Fruit fly (Drosophila melanogaster): ENCODE measurements around the gene Yp3.
A peak's percentile ranks its signal among the peaks of the same experiment; 100 is the strongest.

The Yp3 gene

DNA sequence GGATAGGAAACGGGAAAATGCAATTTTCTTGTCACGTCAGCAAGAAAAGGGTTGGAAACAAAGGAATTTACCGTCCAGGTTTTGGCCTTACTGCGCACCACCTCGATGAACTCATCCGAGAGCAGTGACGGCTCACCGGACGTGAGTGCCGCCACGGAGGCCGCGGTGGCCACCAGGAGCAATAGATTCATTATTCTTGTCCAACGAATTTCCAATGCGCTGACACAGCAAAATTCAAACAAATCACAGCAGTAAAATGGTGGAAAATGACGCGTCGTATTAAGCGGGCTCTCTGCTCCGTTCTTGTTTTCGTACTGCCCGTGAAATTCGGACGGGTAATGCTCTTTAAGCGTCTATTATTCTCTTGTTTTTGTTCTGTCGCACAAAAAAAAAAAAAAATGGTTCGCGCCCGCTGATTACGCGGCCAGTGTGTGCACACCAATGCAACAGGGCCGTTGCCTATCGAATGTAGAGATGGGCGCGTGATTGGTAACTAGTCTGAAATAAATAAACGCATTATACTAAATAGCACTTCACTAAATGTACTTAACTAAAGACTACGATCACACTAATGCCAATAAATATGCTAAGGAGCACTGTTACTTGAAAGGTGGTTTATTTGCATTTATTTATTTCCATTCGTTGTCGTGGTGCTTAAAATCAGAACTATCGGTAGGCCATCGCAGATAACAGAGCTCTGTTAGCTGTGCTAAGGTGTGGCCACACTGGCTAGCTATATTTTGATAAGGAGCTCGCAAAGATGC is 22.6 kb downstream of the Yp3 start, which contains the start of the genes CtsB and amrt:
Gene CtsB, minus strand, starts transcription at position 432 of the 764 bp plus-strand sequence.
Gene amrt, plus strand, starts transcription at position 721 of the 764 bp plus-strand sequence.
- peak; percentile 88 for TF ChIP-seq CG17801 (GFP tag; optimal IDR thresholded peaks at IDR 0.05; ENCODE audit: partially characterized antibody)

DNA sequence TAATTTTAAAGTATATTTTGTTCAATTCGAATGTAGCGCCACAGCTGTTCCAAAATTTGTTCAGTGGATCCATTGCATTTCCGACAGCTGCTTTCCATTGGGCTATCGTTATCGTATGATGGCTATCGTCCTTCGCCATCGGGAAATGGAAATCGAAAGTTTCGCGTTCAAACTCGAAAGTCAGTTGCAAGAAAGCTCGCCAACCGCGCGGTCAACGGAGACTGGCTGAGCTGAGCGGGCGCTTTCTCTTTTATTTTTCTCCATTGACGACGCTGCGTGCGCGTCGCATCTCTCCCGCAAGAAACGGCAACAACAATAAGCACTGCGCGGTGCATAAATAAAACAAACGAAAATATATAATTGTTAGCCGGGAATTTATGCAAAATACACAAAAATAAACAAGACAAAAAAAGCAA is 24.2 kb downstream of the Yp3 start, which contains the start of gene inaE:
Gene inaE, plus strand, starts transcription at position 181 of the 416 bp plus-strand sequence.
- peak; percentile 37 for TF ChIP-seq CG17801 (GFP tag; optimal IDR thresholded peaks at IDR 0.05; ENCODE audit: partially characterized antibody)

DNA sequence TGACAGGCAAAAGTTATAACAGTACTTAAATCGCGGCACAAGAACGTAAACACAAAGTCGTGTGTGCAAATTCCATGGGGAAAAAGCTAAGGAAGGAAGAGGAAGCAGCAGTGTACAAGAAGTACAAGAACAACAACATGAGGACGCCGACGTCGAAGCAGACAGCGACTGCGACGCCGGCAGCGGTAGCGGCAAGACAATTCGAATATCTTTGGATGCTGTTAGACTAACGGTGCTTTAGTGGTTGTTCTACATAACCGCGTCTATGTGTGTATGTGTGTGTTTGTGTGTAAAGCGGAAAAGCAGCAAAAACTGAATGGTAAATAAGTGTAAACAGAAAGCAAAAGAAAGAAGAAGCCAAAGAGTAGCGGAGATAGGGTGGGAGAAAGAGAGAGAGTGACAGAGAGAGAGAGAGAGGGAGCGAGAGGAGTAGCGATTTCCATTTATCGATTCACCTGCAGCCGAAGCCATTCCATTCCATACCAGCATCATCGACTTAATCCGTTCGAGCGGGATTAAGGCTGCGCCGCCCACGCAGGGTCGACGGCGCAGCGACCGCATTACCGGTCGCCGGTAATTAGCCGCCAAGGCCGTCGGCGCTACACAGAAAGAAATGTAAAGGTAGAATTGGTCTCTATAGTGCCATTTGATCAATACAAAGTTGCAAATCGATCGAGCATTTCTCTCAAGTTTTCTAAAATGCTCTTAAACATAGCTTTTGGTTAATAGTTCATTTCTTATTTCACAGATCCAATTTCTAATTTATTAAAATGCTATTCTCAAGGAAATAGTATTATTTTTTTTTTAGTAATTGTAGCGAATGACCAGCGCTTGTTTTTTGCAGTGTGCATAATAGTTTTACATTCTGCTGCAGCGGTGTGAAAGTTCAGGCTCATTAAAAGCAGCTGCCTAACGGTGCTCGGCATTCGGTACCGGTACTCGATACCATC is 24.9 kb downstream of the Yp3 start:
- TF ChIP-seq CG17801 (GFP tag; optimal IDR thresholded peaks at IDR 0.05; ENCODE audit: partially characterized antibody), result no peak

DNA sequence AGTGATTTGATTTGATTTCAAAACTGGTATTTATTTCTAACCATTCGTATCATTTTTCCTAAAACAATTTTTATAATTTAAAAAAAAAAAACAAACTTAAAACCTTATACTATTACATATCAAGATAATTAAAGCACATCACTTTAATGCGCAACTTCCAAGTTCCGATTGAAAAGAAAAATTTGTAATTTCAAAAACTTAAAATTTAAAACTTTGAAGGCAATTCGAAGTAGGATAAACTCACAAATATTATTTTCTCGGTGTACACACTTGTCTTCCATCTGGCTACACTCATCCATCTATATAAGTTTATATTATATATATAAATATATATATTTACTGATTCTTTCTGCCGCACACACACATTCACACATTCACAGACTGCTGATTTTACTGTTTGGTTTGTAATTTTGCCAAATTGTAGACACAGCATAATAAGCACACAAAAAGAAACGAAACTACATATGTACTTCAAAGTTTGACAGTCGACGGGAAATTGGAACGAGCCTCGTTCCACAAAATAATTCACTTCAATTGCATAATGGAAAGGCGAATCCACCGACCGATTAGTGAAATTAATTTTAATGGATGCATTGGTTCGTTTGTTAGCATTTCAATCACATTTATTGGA is 26.8 kb downstream of the Yp3 start:
- TF ChIP-seq CG17801 (GFP tag; optimal IDR thresholded peaks at IDR 0.05; ENCODE audit: partially characterized antibody), result no peak

DNA sequence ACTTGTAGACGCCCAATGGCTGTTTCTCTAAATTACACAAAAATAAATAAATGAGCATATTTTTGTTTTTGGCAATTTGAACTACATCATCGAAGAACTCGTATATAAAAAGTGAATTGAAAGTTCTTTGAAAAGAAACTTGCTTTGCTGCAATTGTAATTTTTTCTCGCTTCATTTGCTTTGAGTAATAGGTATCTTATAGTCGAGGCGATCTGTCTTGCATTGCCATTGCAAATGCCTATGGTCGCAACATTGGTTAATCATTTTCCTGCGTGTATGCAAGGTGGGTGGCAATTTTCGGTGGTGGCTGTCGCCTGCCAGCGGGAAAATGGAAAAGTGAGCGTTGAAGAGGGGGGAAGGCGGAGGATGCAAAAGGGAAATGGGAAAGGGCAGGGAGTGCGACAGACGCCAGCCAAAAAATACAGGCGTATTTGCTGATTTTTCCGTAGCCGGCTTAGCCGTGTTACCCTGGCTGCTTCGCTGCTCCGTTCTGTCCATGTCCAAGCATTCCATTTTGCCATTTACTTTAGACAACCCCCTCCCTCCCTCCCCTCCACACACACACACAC is 28.0 kb downstream of the Yp3 start:
- no peak for TF ChIP-seq CG17801 (GFP tag; optimal IDR thresholded peaks at IDR 0.05; ENCODE audit: partially characterized antibody)

DNA sequence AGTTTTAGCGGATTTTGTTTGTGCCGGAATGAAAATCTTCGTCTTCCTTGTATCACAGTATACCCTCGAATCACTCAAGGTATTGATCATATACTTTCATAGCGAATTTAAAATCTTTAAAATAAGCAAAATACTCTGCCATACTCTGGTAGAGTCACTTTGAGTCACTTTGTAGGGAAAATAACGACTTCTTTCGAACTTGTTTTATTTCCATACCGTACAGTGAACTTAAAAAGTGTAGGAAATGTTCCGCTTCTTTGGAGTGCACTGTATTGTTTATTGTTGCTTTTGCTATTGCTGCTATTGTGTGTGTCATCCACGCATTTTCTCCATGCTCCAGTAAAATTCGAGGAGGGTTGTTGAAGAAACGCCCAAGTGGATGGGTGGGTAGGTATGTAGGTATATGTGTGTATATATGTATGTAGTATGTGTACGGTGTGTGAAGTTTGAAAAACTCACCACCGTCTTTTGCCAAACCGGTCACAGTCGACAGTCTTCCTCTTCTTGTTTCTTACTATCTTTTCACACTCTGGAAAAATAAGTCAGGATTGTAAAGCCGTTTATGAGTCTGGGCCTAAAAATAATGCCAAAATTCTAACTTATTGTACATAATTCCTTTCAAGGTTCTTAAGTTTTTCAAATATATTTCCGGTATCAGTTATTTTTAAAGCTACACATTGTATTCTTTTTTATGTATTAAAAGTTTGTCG is 29.8 kb downstream of the Yp3 start:
- TF ChIP-seq CG17801 (GFP tag; optimal IDR thresholded peaks at IDR 0.05; ENCODE audit: partially characterized antibody), result no peak

DNA sequence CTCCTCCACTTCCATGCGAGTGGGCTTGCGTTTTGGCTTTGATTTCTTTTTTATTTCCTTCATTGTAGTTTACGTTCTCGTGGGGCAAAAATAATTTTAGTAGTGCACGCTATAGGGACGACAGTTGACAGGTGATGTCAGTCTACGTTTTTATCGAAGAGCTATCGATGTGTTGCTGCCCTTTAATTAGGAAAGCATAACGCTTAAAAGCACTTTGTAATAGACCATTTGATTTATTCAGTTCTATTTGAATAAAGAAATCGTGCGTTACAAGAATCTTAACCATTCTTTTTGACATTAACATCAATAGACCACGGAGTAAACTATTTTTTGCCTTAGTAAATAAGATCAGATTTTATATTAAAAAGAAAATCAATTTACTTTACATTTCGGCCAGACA is 31.7 kb downstream of the Yp3 start, which contains the start of gene CG10993:
Gene CG10993, minus strand, starts transcription at position 101 of the 400 bp plus-strand sequence.
- no peak for TF ChIP-seq CG17801 (GFP tag; optimal IDR thresholded peaks at IDR 0.05; ENCODE audit: partially characterized antibody)

DNA sequence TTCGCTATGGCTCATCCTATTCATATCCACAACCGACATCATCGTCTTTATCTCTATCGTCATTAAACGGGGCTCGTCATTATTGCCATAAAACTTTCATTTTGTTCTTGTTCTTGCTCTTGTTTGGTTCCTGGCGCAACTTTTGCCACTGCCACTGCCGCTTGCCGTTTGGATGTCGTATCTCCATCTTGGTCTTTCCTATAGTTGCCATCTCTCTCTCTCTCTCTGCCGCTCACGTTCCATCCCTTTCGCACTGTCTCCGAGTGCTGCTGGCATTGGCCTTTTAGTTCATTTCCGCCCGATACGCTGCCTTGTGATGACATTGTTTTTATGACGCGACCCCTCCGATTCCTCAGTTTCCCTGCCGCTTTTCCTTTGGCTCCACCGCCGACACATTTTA is 33.1 kb downstream of the Yp3 start:
- no peak for TF ChIP-seq CG17801 (GFP tag; optimal IDR thresholded peaks at IDR 0.05; ENCODE audit: partially characterized antibody)

DNA sequence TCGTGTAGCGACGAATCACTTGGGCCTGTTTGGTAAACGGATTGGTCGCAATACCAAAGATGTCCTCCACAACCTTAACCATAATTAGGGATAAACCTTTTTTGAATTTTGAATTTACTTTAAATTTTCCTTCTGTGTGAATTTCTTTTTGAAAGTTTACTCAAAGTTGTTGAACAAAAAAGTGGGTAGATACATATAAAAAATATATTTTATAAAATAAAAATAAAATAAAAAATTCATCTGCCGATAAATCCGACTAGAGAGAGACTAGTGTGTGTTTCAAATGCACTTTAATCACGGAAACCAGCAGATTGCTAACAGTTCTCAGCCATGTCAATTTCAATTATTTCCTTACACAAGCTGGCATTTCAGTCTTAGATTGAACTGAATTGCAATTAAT is 38.2 kb downstream of the Yp3 start, which contains the start of gene CG10996:
Gene CG10996, minus strand, starts transcription at position 101 of the 400 bp plus-strand sequence.
- no peak for TF ChIP-seq CG17801 (GFP tag; optimal IDR thresholded peaks at IDR 0.05; ENCODE audit: partially characterized antibody)

DNA sequence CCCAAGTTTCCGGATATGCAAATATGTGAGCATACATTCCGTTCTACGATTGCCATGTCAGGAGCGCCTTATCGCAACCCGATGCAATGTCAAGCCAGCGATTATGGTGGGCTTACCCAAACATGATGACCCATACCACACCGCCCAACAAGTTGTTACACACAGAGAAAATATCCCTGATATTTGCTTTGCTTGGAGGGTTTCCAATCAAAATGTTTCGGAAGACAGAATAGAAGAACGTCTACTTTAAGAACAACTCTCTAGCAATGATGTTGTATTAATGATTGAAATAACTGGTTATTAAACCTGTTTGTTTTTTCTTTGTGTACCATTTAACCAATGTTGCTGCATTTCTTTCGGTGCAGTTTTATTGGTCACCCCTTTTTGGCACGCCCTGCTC is 41.3 kb downstream of the Yp3 start:
- no peak for TF ChIP-seq CG17801 (GFP tag; optimal IDR thresholded peaks at IDR 0.05; ENCODE audit: partially characterized antibody)

DNA sequence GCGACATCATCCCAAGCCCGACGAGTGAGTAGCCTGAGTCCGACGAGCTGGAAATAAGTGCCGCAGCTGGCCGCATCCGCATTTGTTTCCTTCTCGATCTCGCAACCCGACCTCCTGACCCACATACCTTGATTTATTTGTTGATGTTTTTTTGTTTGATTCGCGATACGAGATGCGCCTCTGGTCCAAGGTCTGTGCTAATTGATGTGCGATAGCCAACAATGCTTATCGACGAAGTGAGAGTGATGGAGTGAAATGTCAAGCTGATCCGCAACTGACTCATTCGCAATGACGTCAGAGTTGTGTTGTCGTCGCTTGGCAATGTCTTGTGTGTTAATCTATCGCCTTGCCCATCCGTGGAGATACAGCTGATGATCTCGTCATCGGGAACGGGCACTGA is 45.1 kb downstream of the Yp3 start:
- TF ChIP-seq CG17801 (GFP tag; optimal IDR thresholded peaks at IDR 0.05; ENCODE audit: partially characterized antibody), result no peak

DNA sequence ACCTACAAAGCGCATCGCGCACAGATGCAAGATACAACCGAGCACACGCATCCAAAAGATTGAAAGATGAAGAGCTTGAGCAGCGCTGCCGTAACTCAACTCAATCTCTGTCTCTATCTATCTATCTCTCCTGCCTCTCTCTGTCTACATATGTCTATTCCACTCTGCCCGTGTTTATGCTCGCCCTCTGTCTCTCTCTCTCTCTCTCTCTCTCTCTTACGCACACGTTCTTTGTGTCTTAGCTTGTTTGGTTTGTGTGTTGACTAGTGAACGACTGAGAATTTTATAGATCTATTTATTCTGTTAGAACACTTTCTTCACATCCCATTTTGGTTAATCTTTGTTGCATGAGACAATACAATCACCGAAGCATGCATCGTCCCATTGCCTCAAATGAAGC is 46.2 kb downstream of the Yp3 start:
- no peak for TF ChIP-seq CG17801 (GFP tag; optimal IDR thresholded peaks at IDR 0.05; ENCODE audit: partially characterized antibody)

All from ovary, adult (tissue).